Fruit fly (Drosophila melanogaster): Measurements from ENCODE around the gene mas.

- TF ChIP-seq kay (GFP tag; ENCODE audit: borderline replicate concordance) (no peak), Crg-1 (GFP tag; optimal IDR thresholded peaks at IDR 0.05) (no peak), CG1620 (GFP tag; optimal IDR thresholded peaks at IDR 0.05) (no peak)
These were observed 6.3 kb upstream of the mas start, which contains the start of gene CG18675 for dm6 chr3L:4173584-4173983.
